Fruit fly (Drosophila melanogaster) whole organism, embryonic: ENCODE data around the gene CG10587.

Experiments
- CG10462 ChIP-seq: fragments of 200-800 bp; sonication (Bioruptor generic); optimal IDR thresholded peaks from 2 replicates; lab custom pipeline; 2016; ENCODE audit warnings: missing biosample characterization, missing genetic modification characterization
- CG1233 ChIP-seq: fragments of 200-800 bp; sonication (Bioruptor generic); optimal IDR thresholded peaks from 4 replicates; lab custom pipeline; 2018; ENCODE audit warnings: missing biosample characterization, mild to moderate bottlenecking, missing genetic modification characterization
- CG5180 ChIP-seq: fragments of 200-800 bp; sonication (Bioruptor generic); optimal IDR thresholded peaks from 3 replicates; lab custom pipeline; 2017; ENCODE audit warnings: missing biosample characterization, missing genetic modification characterization, mild to moderate bottlenecking, moderate library complexity, missing genetic modification reagents
- NC2β ChIP-seq: fragments of 200-800 bp; sonication (Bioruptor generic); optimal IDR thresholded peaks from 2 replicates; lab custom pipeline; 2016; ENCODE audit warnings: missing biosample characterization, missing genetic modification characterization
- TFAM ChIP-seq: fragments of 200-800 bp; sonication (Bioruptor generic); optimal IDR thresholded peaks from 2 replicates; lab custom pipeline; 2017; ENCODE audit warnings: missing biosample characterization, missing genetic modification characterization, inconsistent platforms
- br ChIP-seq: fragments of >200 bp; optimal IDR thresholded peaks from 2 replicates; lab custom pipeline; 2017

DNA sequence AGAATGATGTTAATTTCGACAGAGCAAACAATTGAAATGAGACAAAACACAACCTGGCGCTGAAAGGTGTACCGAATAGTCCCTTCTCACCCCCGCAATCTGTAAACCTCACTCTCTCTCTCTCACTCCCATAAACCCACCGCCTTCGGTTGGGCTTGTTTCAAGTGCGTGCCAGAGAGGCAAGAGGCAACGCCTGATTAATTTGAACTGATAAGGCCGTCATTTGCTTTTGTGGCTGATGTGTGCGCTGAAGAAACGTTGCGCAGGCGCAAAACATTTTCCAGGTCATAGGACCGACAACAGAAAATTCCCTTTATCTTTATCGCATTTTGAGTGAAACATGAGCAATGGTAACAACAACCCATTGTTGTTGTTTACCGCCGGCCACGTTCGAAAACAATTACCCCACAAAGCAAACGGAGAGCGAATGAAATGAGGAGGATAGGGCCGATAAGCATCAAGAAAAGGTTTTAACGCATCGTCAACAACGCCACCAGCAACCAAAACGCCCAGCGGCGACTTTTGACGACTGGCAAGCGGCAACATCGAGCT is 40.0 kb downstream of the CG10587 start:
- no peak for TF ChIP-seq NC2β
- no peak for TF ChIP-seq br
- TF ChIP-seq TFAM (GFP tag; lab: Kevin White, UChicago), result no peak
- peak; percentile 14 for TF ChIP-seq CG5180 (GFP tag; lab: Kevin White, UChicago)
- no peak for TF ChIP-seq CG10462
- TF ChIP-seq CG1233 (GFP tag; lab: Kevin White, UChicago), result peak; percentile 37
